Worm (Caenorhabditis elegans): ENCODE data around the gene rab-33.
A peak's percentile ranks its signal among the peaks of the same experiment; 100 is the strongest.

rab-33 gene

DNA sequence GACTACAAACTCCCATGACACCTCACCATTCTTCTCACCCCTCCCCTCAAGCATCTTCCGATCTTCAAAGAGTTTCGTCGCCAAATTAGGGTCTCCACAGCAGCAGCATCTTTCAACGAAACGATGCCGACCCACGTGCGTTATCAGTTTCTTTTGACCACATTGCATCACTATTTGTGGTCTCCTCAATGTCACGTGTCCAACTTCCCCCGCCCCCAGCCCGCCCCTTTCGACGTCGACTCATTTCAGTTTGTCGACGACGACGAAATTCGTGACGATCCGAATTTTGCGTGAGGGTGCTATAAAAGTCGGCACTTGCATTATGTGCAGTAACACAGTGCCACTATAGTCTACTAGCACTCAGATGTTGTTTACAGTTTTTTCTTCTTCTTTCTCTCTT lies 30.5 kb upstream of the rab-33 start (continued):
- peak; percentile 73 for TF ChIP-seq repo-1 (tag; optimal IDR thresholded peaks at IDR 0.05)
- TF ChIP-seq sea-2 (GFP tag; IDR thresholded peaks at IDR 0.05): no peak
- TF ChIP-seq madf-6 (GFP tag; IDR thresholded peaks at IDR 0.05): no peak
- TF ChIP-seq sdz-38 (tag; optimal IDR thresholded peaks at IDR 0.05): no peak
- peak; percentile 46; the same call in 1 of the 2 replicates for TF ChIP-seq K11D2.4 (GFP tag; IDR thresholded peaks at IDR 0.05)
- no peak for TF ChIP-seq snpc-3.4 (tag; optimal IDR thresholded peaks at IDR 0.05)
- TF ChIP-seq let-526 (GFP tag; IDR thresholded peaks at IDR 0.05): peak; percentile 43; the same call in 1 of the 2 replicates
- TF ChIP-seq lin-54 (GFP tag; optimal IDR thresholded peaks at IDR 0.05): peak; percentile 50
- TF ChIP-seq madf-3 (GFP tag; IDR thresholded peaks at IDR 0.05): no peak
- peak; percentile 60 for TF ChIP-seq nhr-80 (tag; optimal IDR thresholded peaks at IDR 0.05)
- TF ChIP-seq snpc-4 (GFP tag; optimal IDR thresholded peaks at IDR 0.05): no peak
- peak in 1 of 4 experiments; percentile 0 for TF ChIP-seq snpc-4 (tag; optimal IDR thresholded peaks at IDR 0.05)
- TF ChIP-seq dox-1 (GFP tag; IDR thresholded peaks at IDR 0.05): peak; percentile 76
- no peak for TF ChIP-seq ZK185.1 (tag; optimal IDR thresholded peaks at IDR 0.05; ENCODE audit: poor library complexity, severe bottlenecking)
- TF ChIP-seq nhr-179 (tag; optimal IDR thresholded peaks at IDR 0.05): no peak
- TF ChIP-seq let-607 (tag; optimal IDR thresholded peaks at IDR 0.05): peak in 1 of 2 experiments; percentile 74
- no peak for TF ChIP-seq F23B12.7 (tag; optimal IDR thresholded peaks at IDR 0.05; ENCODE audit: insufficient read depth)
- no peak for TF ChIP-seq madf-8 (GFP tag; conservative IDR thresholded peaks at IDR 0.05)
- TF ChIP-seq Y53F4B.3 (GFP tag; IDR thresholded peaks at IDR 0.05): no peak
- TF ChIP-seq ceh-27 (GFP tag; optimal IDR thresholded peaks at IDR 0.05): peak; percentile 13
- TF ChIP-seq Y95B8A.8 (GFP tag; IDR thresholded peaks at IDR 0.05): no peak
- TF ChIP-seq xnd-1 (tag; optimal IDR thresholded peaks at IDR 0.05): no peak
- TF ChIP-seq ceh-58 (GFP tag; IDR thresholded peaks at IDR 0.05): no peak
- TF ChIP-seq athp-1 (tag; optimal IDR thresholded peaks at IDR 0.05): no peak
- TF ChIP-seq F37B4.10 (GFP tag; IDR thresholded peaks at IDR 0.05): no peak
- TF ChIP-seq ztf-26 (tag; optimal IDR thresholded peaks at IDR 0.05): peak; percentile 91
- peak; percentile 63 for TF ChIP-seq attf-5 (GFP tag; optimal IDR thresholded peaks at IDR 0.05)

DNA sequence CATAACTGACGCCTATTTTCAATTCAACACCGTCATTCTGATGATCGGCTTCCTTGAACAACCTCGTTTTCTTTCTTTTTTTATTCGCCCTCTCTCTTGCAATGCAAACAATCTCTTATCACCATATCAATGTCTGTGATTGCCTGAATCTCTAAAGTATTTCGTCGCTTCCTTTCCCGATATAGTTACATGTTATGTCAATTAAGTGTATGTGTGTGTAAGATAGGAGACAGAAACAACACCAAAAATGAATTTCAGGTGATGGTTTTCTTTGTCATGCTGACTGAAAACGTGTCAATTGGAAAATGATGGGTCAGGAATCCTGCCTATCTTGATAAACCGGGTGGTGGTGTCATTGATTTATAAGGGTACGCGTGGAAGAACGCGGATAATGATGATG lies 29.7 kb upstream of the rab-33 start:
- TF ChIP-seq tbp1 (GFP tag; optimal IDR thresholded peaks at IDR 0.05): peak; percentile 18
- no peak for TF ChIP-seq bed-2 (GFP tag; IDR thresholded peaks at IDR 0.05)
- peak; percentile 43 for TF ChIP-seq unc-62 (GFP tag; optimal IDR thresholded peaks at IDR 0.05)
- TF ChIP-seq nhr-80 (tag; optimal IDR thresholded peaks at IDR 0.05): peak; percentile 96
- TF ChIP-seq tlf-1 (GFP tag; optimal IDR thresholded peaks at IDR 0.05): peak; percentile 34
- TF ChIP-seq F55B11.4 (tag; optimal IDR thresholded peaks at IDR 0.05; ENCODE audit: borderline replicate concordance, insufficient read depth): no peak
- TF ChIP-seq attf-5 (GFP tag; optimal IDR thresholded peaks at IDR 0.05): peak; percentile 24
- TF ChIP-seq snpc-4 (GFP tag; optimal IDR thresholded peaks at IDR 0.05): no peak
- TF ChIP-seq snpc-4 (tag; optimal IDR thresholded peaks at IDR 0.05): peak in 3 of 4 experiments; percentile 3 to 62 (median 33)
- TF ChIP-seq dox-1 (GFP tag; IDR thresholded peaks at IDR 0.05): peak; percentile 69
- TF ChIP-seq atf-7 (tag; optimal IDR thresholded peaks at IDR 0.05): peak; percentile 32
- peak; percentile 35 for TF ChIP-seq ets-4 (GFP tag; optimal IDR thresholded peaks at IDR 0.05)
- no peak for TF ChIP-seq ccch-3 (GFP tag; optimal IDR thresholded peaks at IDR 0.05)
- TF ChIP-seq B0019.2 (GFP tag; conservative IDR thresholded peaks at IDR 0.05): no peak
- TF ChIP-seq D2030.7 (GFP tag; IDR thresholded peaks at IDR 0.05): no peak
- TF ChIP-seq cebp-1 (GFP tag; IDR thresholded peaks at IDR 0.05): no peak
- TF ChIP-seq cebp-1 (tag; optimal IDR thresholded peaks at IDR 0.05): peak; percentile 69
- TF ChIP-seq ztf-26 (tag; optimal IDR thresholded peaks at IDR 0.05): peak; percentile 15
- peak; percentile 89 to 91 for TF ChIP-seq let-607 (tag; optimal IDR thresholded peaks at IDR 0.05)
- peak; percentile 30 for TF ChIP-seq lin-40 (tag; optimal IDR thresholded peaks at IDR 0.05)
- TF ChIP-seq ztf-22 (GFP tag; optimal IDR thresholded peaks at IDR 0.05): peak; percentile 78
- no peak for TF ChIP-seq rpc-1 (optimal IDR thresholded peaks at IDR 0.05)
- no peak for TF ChIP-seq rpc-1 (tag; optimal IDR thresholded peaks at IDR 0.05)
- no peak for TF ChIP-seq ZK185.1 (tag; optimal IDR thresholded peaks at IDR 0.05; ENCODE audit: poor library complexity, severe bottlenecking)
- TF ChIP-seq madf-10 (tag; optimal IDR thresholded peaks at IDR 0.05): peak; percentile 40
- TF ChIP-seq Y56A3A.18 (GFP tag; IDR thresholded peaks at IDR 0.05): 0 out of 2 replicates have a peak, but pooled peaks have one; percentile 42
- TF ChIP-seq lin-54 (GFP tag; optimal IDR thresholded peaks at IDR 0.05): peak; percentile 5
- no peak for TF ChIP-seq F33H1.4 (GFP tag; IDR thresholded peaks at IDR 0.05)
